Fruit fly (Drosophila melanogaster): ENCODE results near the gene Met.

Gene Met

DNA sequence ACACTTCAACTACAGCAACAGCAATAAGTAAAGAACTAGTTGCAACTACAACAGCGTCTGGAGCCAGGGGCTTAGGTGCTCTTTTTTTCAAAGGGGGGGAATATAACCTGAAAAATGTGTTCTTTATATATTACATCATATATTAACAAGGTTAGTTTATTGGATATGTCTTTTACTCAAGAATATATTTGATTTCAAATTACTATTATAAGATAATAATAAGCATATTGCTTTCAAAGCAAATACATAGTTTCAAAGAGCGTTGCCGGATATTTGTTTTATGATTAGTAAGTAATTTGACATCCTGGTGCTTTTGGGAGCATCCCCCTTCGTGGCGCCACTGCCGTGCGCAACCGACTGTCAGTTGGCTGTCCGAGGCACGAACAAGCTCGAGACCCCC lies 43.2 kb downstream of the Met start (continued):
- TF ChIP-seq Xbp1 (GFP tag; optimal IDR thresholded peaks at IDR 0.05) = peak; percentile 32
- peak in 1 of 3 experiments; percentile 52 for TF ChIP-seq lola (GFP tag; optimal IDR thresholded peaks at IDR 0.05)
- TF ChIP-seq caup (GFP tag; optimal IDR thresholded peaks at IDR 0.05; ENCODE audit: severe bottlenecking) = no peak
- TF ChIP-seq CG11085 (GFP tag; IDR thresholded peaks at IDR 0.05) = no peak
- TF ChIP-seq CG3407 (GFP tag; optimal IDR thresholded peaks at IDR 0.05) = peak; percentile 20
- peak; percentile 25 for TF ChIP-seq nau (GFP tag; optimal IDR thresholded peaks at IDR 0.05)
- TF ChIP-seq Deaf1 (tag; optimal IDR thresholded peaks at IDR 0.05) = peak; percentile 34
- peak; percentile 53 for TF ChIP-seq nerfin-1 (tag; optimal IDR thresholded peaks at IDR 0.05)
- peak; percentile 45; the same call in 1 of the 3 replicates for TF ChIP-seq CG7357 (GFP tag; IDR thresholded peaks at IDR 0.05)
- TF ChIP-seq dysf (GFP tag; IDR thresholded peaks at IDR 0.05) = peak; percentile 60
- TF ChIP-seq croc (GFP tag; conservative IDR thresholded peaks at IDR 0.05) = peak; percentile 52; the same call in 1 of the 3 replicates
- peak; percentile 76 for TF ChIP-seq CG5180 (GFP tag; optimal IDR thresholded peaks at IDR 0.05)
- TF ChIP-seq Jarid2 (GFP tag; optimal IDR thresholded peaks at IDR 0.05) = peak; percentile 2
- TF ChIP-seq Eip74EF (GFP tag; optimal IDR thresholded peaks at IDR 0.05) = peak in 1 of 2 experiments; percentile 40
- no peak for TF ChIP-seq TFAM (GFP tag; optimal IDR thresholded peaks at IDR 0.05)

dm6 chrX:11659634-11660033 lies 43.7 kb downstream of the Met start:
- TF ChIP-seq stwl (tag; optimal IDR thresholded peaks at IDR 0.05) (peak; percentile 92), gfzf (GFP tag; optimal IDR thresholded peaks at IDR 0.05) (peak; percentile 17), CG10462 (GFP tag; optimal IDR thresholded peaks at IDR 0.05) (no peak), bowl (GFP tag; IDR thresholded peaks at IDR 0.05) (no peak), CG16813 (GFP tag; IDR thresholded peaks at IDR 0.05; ENCODE audit: partially characterized antibody) (no peak), chif (GFP tag; optimal IDR thresholded peaks at IDR 0.05) (no peak), CG9817 (tag; optimal IDR thresholded peaks at IDR 0.05) (no peak)

DNA sequence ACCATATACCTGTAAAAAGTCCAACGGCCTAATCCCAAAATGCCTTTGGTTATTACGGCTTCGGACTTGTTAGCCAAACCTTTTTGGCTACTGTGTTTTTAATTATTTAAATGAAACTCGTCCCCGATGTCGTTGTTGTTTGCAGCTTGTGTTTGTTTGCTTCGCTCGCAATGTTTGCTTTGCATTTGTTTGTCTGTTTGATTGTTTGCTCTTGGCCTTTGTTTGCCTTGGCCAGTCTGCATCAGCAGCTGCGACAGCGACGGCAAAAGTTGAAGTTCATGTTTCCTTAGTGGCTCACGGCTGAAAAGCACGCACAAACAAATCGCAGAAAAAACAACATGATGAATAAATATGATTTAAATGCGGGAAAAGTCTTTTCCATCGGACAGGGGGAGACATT lies 44.6 kb downstream of the Met start:
- TF ChIP-seq Camta (GFP tag; optimal IDR thresholded peaks at IDR 0.05) (peak; percentile 27), Atf-2 (GFP tag; optimal IDR thresholded peaks at IDR 0.05) (no peak), CG8290 (GFP tag; optimal IDR thresholded peaks at IDR 0.05) (no peak), CG8290 (tag; optimal IDR thresholded peaks at IDR 0.05) (peak in 1 of 2 experiments; percentile 50), CG1792 (GFP tag; optimal IDR thresholded peaks at IDR 0.05) (peak; percentile 18), CG13296 (GFP tag; optimal IDR thresholded peaks at IDR 0.05) (peak; percentile 32), CG7271 (tag; optimal IDR thresholded peaks at IDR 0.05) (peak; percentile 53), Doc3 (GFP tag; IDR thresholded peaks at IDR 0.05; ENCODE audit: partially characterized antibody) (no peak), Dip2 (GFP tag; IDR thresholded peaks at IDR 0.05) (no peak), HHEX (GFP tag; optimal IDR thresholded peaks at IDR 0.05) (peak; percentile 36), sob (GFP tag; IDR thresholded peaks at IDR 0.05) (no peak), CG4282 (GFP tag; optimal IDR thresholded peaks at IDR 0.05) (no peak), Awh (GFP tag; IDR thresholded peaks at IDR 0.05) (peak; percentile 67; the same call in 1 of the 2 replicates), Ets97D (GFP tag; optimal IDR thresholded peaks at IDR 0.05) (no peak), HmgD (GFP tag; optimal IDR thresholded peaks at IDR 0.05) (no peak), CG1602 (GFP tag; optimal IDR thresholded peaks at IDR 0.05) (no peak), CG12155 (GFP tag; optimal IDR thresholded peaks at IDR 0.05) (no peak), CG18764 (GFP tag; optimal IDR thresholded peaks at IDR 0.05) (peak; percentile 10), slbo (GFP tag; IDR thresholded peaks at IDR 0.05) (0 out of 2 replicates have a peak, but pooled peaks have one; percentile 14), run (tag; optimal IDR thresholded peaks at IDR 0.05) (peak; percentile 34), CG33213 (GFP tag; optimal IDR thresholded peaks at IDR 0.05) (peak; percentile 19), CG6765 (GFP tag; optimal IDR thresholded peaks at IDR 0.05) (peak; percentile 19), HLH3B (GFP tag; IDR thresholded peaks at IDR 0.05) (peak; percentile 12; the same call in 1 of the 2 replicates), zfh1 (GFP tag; IDR thresholded peaks at IDR 0.05) (peak; percentile 53; the same call in 1 of the 3 replicates), CG12219 (GFP tag; optimal IDR thresholded peaks at IDR 0.05) (peak; percentile 41), CG13287 (GFP tag; IDR thresholded peaks at IDR 0.05; ENCODE audit: partially characterized antibody) (no peak), CG12769 (tag; optimal IDR thresholded peaks at IDR 0.05) (peak; percentile 24)
